Worm (Caenorhabditis elegans) whole organism, L1 larva: ENCODE measurements around the gene gyg-1.

Experiments
- C04F5.9 ChIP-seq: sonication (generic microtip); optimal IDR thresholded peaks from 2 replicates; lab custom pipeline; 2016; ENCODE audit warnings: missing genetic modification characterization, missing compliant biosample characterization
- F16B12.6 ChIP-seq: fragments of 150-350 bp; optimal IDR thresholded peaks from 2 replicates; lab custom pipeline; 2014; ENCODE audit warnings: missing biosample characterization, missing genetic modification characterization
- alr-1 ChIP-seq: fragments of 200-800 bp; sonication (Bioruptor generic); optimal IDR thresholded peaks from 2 replicates; lab custom pipeline; 2018; ENCODE audit warnings: borderline replicate concordance, mild to moderate bottlenecking, missing genetic modification characterization, missing compliant biosample characterization
- aly-2 ChIP-seq: fragments of 150-350 bp; optimal IDR thresholded peaks from 2 replicates; lab custom pipeline; 2014; ENCODE audit warnings: missing biosample characterization, missing genetic modification characterization
- blmp-1 ChIP-seq: fragments of 150-350 bp; optimal IDR thresholded peaks from 2 replicates; lab custom pipeline; 2014; ENCODE audit warnings: missing biosample characterization, missing genetic modification characterization
- ceh-63 ChIP-seq: fragments of 200-800 bp; sonication (Bioruptor generic); optimal IDR thresholded peaks from 2 replicates; lab custom pipeline; 2018; ENCODE audit warnings: mild to moderate bottlenecking, missing genetic modification characterization, missing compliant biosample characterization
- ceh-88 ChIP-seq: fragments of 200-800 bp; sonication (Bioruptor generic); IDR thresholded peaks from 2 replicates; pipeline ENCODE4 v1.3.6; 2022; ENCODE audit warnings: missing genetic modification characterization, missing compliant biosample characterization
- ces-1 ChIP-seq: fragments of 150-350 bp; optimal IDR thresholded peaks from 2 replicates; lab custom pipeline; 2014; ENCODE audit warnings: missing biosample characterization, missing genetic modification reagents, missing genetic modification characterization
- dpl-1 ChIP-seq, 3 experiments: fragments of 150-350 bp in 2 of 3; sonication (generic microtip) in 1 of 3; optimal IDR thresholded peaks; 2 replicates each; lab custom pipeline; 2014 to 2017; ENCODE audit warnings: missing biosample characterization in 3 of 3, missing genetic modification characterization in 3 of 3, missing genetic modification reagents in 3 of 3
- dsc-1 ChIP-seq: sonication (generic microtip); optimal IDR thresholded peaks from 2 replicates; lab custom pipeline; 2016; ENCODE audit warnings: mild to moderate bottlenecking, missing genetic modification characterization, missing compliant biosample characterization
- efl-1 ChIP-seq, 4 experiments: fragments of 150-350 bp; optimal IDR thresholded peaks in 3 of 4; peaks in 1 of 4; 1 replicate in 1 of 4; 2 replicates in 3 of 4; lab custom pipeline; 2014; ENCODE audit warnings: missing biosample characterization in 2 of 4, missing genetic modification characterization in 2 of 4, missing genetic modification reagents in 2 of 4
- elt-2 ChIP-seq: sonication (generic microtip); optimal IDR thresholded peaks from 2 replicates; lab custom pipeline; 2016; ENCODE audit warnings: missing genetic modification characterization, mild to moderate bottlenecking, inconsistent platforms, missing compliant biosample characterization, missing genetic modification reagents
- elt-3 ChIP-seq, 6 experiments: fragments of 150-350 bp in 1 of 6; sonication (generic microtip); optimal IDR thresholded peaks; 2 replicates each; lab custom pipeline; 2017 to 2018; ENCODE audit warnings: missing biosample characterization in 6 of 6, missing genetic modification characterization in 6 of 6, inconsistent platforms in 1 of 6
- fkh-4 ChIP-seq: sonication (generic microtip); optimal IDR thresholded peaks from 2 replicates; lab custom pipeline; 2016; ENCODE audit warnings: missing compliant biosample characterization, missing genetic modification characterization, borderline replicate concordance
- fkh-8 ChIP-seq: sonication (generic microtip); optimal IDR thresholded peaks from 2 replicates; lab custom pipeline; 2016; ENCODE audit warnings: mild to moderate bottlenecking, missing genetic modification characterization, missing compliant biosample characterization
- grh-1 ChIP-seq: fragments of 200-800 bp; sonication (Bioruptor generic); IDR thresholded peaks from 2 replicates; pipeline ENCODE4 v1.3.6; 2022; ENCODE audit warnings: missing genetic modification reagents, missing genetic modification characterization, missing compliant biosample characterization
- hpl-2 ChIP-seq: fragments of 150-350 bp; optimal IDR thresholded peaks from 2 replicates; lab custom pipeline; 2014; ENCODE audit warnings: missing biosample characterization, missing genetic modification reagents, missing genetic modification characterization
- lin-14 ChIP-seq: fragments of 200-800 bp; sonication (Bioruptor generic); optimal IDR thresholded peaks from 2 replicates; lab custom pipeline; 2018; ENCODE audit warnings: mild to moderate bottlenecking, missing genetic modification characterization, moderate library complexity, missing compliant biosample characterization
- mdl-1 ChIP-seq, 2 experiments: fragments of 150-350 bp; optimal IDR thresholded peaks; 2 replicates each; lab custom pipeline; 2014 to 2017; ENCODE audit warnings: missing biosample characterization in 2 of 2, missing genetic modification characterization in 2 of 2, inconsistent platforms in 1 of 2
- mef-2 ChIP-seq: fragments of 150-350 bp; optimal IDR thresholded peaks from 2 replicates; lab custom pipeline; 2014; ENCODE audit warnings: missing biosample characterization, missing genetic modification characterization
- nhr-19 ChIP-seq: fragments of 200-800 bp; sonication (Bioruptor generic); conservative IDR thresholded peaks from 2 replicates; pipeline ENCODE4 v1.3.6; 2022; ENCODE audit warnings: missing genetic modification characterization, missing compliant biosample characterization
- nhr-20 ChIP-seq: sonication (generic microtip); optimal IDR thresholded peaks from 2 replicates; lab custom pipeline; 2016; ENCODE audit warnings: mild to moderate bottlenecking, missing genetic modification characterization, missing compliant biosample characterization
- nhr-237 ChIP-seq: fragments of 150-350 bp; optimal IDR thresholded peaks from 2 replicates; lab custom pipeline; 2014; ENCODE audit warnings: missing biosample characterization, missing genetic modification characterization
- nhr-47 ChIP-seq: sonication (generic microtip); optimal IDR thresholded peaks from 2 replicates; lab custom pipeline; 2016; ENCODE audit warnings: mild to moderate bottlenecking, missing genetic modification characterization, moderate library complexity, missing compliant biosample characterization
- nhr-71 ChIP-seq: sonication (generic microtip); optimal IDR thresholded peaks from 2 replicates; lab custom pipeline; 2016; ENCODE audit warnings: mild to moderate bottlenecking, missing genetic modification characterization, moderate library complexity, missing compliant biosample characterization
- nhr-76 ChIP-seq: sonication (generic microtip); optimal IDR thresholded peaks from 2 replicates; lab custom pipeline; 2017; ENCODE audit warnings: missing biosample characterization, missing genetic modification characterization
- nhr-84 ChIP-seq: sonication (generic microtip); optimal IDR thresholded peaks from 2 replicates; lab custom pipeline; 2017; ENCODE audit warnings: missing biosample characterization, missing genetic modification characterization
- nhr-85 ChIP-seq: sonication (generic microtip); peaks from one replicate; lab custom pipeline; 2016; ENCODE audit warnings: missing genetic modification characterization, inconsistent platforms, missing compliant biosample characterization
- nhr-90 ChIP-seq: sonication (generic microtip); optimal IDR thresholded peaks from 2 replicates; lab custom pipeline; 2016; ENCODE audit warnings: mild to moderate bottlenecking, missing genetic modification characterization, missing compliant biosample characterization; ENCODE audit not compliant: poor library complexity
- pag-3 ChIP-seq: sonication (generic microtip); optimal IDR thresholded peaks from 2 replicates; lab custom pipeline; 2017; ENCODE audit warnings: missing genetic modification characterization, mild to moderate bottlenecking, missing compliant biosample characterization, antibody characterized with exemption, borderline replicate concordance; ENCODE audit not compliant: insufficient read depth
- pax-3 ChIP-seq: fragments of 200-800 bp; sonication (Bioruptor generic); optimal IDR thresholded peaks from 2 replicates; lab custom pipeline; 2018; ENCODE audit warnings: mild to moderate bottlenecking, missing genetic modification characterization, moderate library complexity, missing compliant biosample characterization
- rnt-1 ChIP-seq: sonication (generic microtip); optimal IDR thresholded peaks from 2 replicates; lab custom pipeline; 2016; ENCODE audit warnings: mild to moderate bottlenecking, missing genetic modification characterization, moderate library complexity, missing compliant biosample characterization
- skn-1 ChIP-seq: fragments of 150-350 bp; optimal IDR thresholded peaks from 2 replicates; lab custom pipeline; 2014; ENCODE audit warnings: missing biosample characterization, missing genetic modification characterization
- snu-23 ChIP-seq: sonication (generic microtip); optimal IDR thresholded peaks from 2 replicates; lab custom pipeline; 2016; ENCODE audit warnings: missing genetic modification characterization, missing compliant biosample characterization
- tbx-2 ChIP-seq: sonication (generic microtip); optimal IDR thresholded peaks from 2 replicates; lab custom pipeline; 2016; ENCODE audit warnings: missing genetic modification characterization, missing compliant biosample characterization
- unc-30 ChIP-seq: sonication (generic microtip); optimal IDR thresholded peaks from 2 replicates; lab custom pipeline; 2017; ENCODE audit warnings: missing biosample characterization, missing genetic modification characterization
- unc-62 ChIP-seq: fragments of 150-350 bp; optimal IDR thresholded peaks from 2 replicates; lab custom pipeline; 2014; ENCODE audit warnings: missing biosample characterization, missing genetic modification reagents, missing genetic modification characterization
- vab-15 ChIP-seq: sonication (generic microtip); optimal IDR thresholded peaks from 2 replicates; lab custom pipeline; 2017; ENCODE audit warnings: missing genotype, mild to moderate bottlenecking, missing genetic modification characterization, missing compliant biosample characterization

Gene gyg-1

DNA sequence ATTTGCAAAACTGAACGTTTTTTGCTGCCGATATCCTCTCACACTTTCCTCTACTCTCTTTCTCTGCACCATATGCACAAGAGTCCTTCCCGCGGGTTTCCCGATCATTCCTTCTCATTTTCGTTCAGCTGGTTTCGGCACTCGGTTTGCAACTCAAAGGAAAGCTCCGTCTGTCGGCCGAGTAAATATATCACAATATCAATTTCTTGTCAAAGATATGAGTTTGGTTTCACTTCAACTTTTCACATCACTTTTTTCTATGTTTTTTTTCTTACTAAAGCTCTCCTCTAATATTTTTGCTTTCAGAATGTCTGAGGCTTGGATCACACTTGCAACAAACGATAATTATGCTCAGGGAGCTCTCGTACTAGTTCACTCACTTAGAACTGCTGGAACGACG lies at the start of gene gyg-1:
Gene gyg-1 (plus strand): TSS at position 301 of the 400 bp plus-strand sequence.
- TF ChIP-seq F16B12.6 (tag; lab: Kevin White, UChicago) = no peak
- no peak for TF ChIP-seq nhr-71 (tag; lab: Kevin White, UChicago)
- TF ChIP-seq ces-1 (GFP tag; lab: Kevin White, UChicago) = no peak
- TF ChIP-seq fkh-8 = no peak

DNA sequence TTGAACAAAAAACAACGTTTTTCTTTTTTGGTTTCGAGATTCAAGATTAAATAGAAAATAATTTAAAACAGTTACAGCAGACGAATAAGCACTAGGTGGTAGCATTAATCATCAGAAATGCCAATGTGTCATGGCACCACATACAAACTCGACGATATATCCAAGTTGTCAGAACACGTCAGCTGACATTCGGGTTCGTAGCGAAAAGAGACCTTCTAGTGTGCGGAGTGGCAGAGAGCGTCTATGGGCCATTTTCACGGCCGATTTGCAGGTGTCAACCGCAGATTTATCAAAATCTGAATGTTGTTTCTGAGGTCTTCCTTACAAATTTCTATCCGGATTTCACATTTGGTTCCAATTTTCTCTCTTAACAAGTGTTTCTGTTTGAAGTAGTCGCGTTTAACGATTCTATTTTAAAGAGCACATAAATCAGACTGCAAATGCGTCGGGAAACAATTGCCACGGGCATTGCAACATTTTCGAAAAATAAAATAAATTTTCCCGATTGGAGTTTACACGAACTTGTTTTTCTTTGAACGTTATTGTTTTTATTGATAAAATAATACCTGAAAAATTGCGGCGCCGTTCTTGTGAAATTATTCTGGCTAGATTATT lies 49.3 kb upstream of the gyg-1 start:
- TF ChIP-seq pag-3 (tag; lab: Kevin White, UChicago) = peak; percentile 83
- TF ChIP-seq dpl-1 (GFP tag; optimal IDR thresholded peaks at IDR 0.05; lab: Kevin White, UChicago) = no peak
- peak; percentile 82 for TF ChIP-seq dsc-1 (tag; lab: Kevin White, UChicago)
- TF ChIP-seq rnt-1 (tag; lab: Kevin White, UChicago) = peak; percentile 11
- no peak for TF ChIP-seq nhr-47 (tag; lab: Kevin White, UChicago)
- TF ChIP-seq fkh-4 (tag; lab: Kevin White, UChicago) = peak; percentile 22

DNA sequence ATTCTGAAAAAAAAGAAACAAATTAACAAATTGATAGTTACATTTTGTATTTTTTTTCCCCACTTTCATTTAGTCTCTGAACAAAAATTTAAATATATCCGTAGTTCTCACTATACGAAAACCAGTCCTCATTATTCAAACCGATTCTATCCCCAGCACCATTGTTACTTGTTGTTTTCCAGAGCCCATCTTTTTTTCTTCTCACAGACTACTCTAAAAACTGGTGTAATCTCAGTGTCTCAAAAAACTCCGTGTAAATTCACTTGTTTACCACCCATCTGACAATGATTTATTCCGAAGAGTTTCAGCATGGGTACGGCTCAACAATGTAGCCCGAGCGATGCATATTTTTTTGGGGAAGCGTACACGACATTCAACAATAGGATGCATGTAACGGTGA lies 48.4 kb upstream of the gyg-1 start, which contains the start of gene C12D12.3:
Gene C12D12.3 (plus strand): TSS at position 301 of the 400 bp plus-strand sequence.
- no peak for TF ChIP-seq unc-30 (tag; lab: Kevin White, UChicago)
- no peak for TF ChIP-seq blmp-1 (tag; lab: Kevin White, UChicago)
- TF ChIP-seq mdl-1 (tag; optimal IDR thresholded peaks at IDR 0.05; lab: Kevin White, UChicago) = no peak
- no peak for TF ChIP-seq pax-3 (tag; lab: Kevin White, UChicago)
- TF ChIP-seq pag-3 (tag; lab: Kevin White, UChicago) = no peak
- TF ChIP-seq C04F5.9 (tag; lab: Kevin White, UChicago) = no peak
- TF ChIP-seq efl-1 (optimal IDR thresholded peaks at IDR 0.05; lab: Kevin White, UChicago) = no peak
- no peak for TF ChIP-seq efl-1 (GFP tag; optimal IDR thresholded peaks at IDR 0.05 in 1 of 2; lab: Kevin White, UChicago)
- no peak for TF ChIP-seq nhr-84 (tag; lab: Kevin White, UChicago)
- no peak for TF ChIP-seq F16B12.6 (tag; lab: Kevin White, UChicago)
- no peak for TF ChIP-seq nhr-85 (tag; lab: Kevin White, UChicago)
- no peak for TF ChIP-seq aly-2 (tag; lab: Kevin White, UChicago)

DNA sequence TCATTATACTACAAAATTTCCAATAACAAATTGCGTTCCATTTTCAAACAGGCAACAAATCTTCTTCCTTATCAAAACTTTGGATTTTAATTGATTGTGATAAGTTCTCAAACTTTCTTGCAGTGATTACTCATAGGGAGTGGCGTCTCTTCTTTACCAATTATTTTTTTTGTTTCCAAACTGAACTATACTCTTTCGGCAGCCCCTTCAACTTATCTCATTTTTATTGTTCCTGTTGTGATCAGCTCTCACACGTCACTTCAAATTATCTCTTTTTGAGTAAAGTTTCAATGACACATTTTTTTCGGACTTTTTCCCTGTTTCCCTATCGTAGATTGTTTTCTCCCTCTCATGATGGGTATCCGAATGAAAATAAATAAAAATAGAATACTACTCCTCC lies 45.0 kb upstream of the gyg-1 start:
- peak; percentile 7 for TF ChIP-seq snu-23
- peak; percentile 26 for TF ChIP-seq nhr-71 (tag; lab: Kevin White, UChicago)
- TF ChIP-seq nhr-85 (tag; lab: Kevin White, UChicago) = peak; percentile 10
- TF ChIP-seq elt-3 (tag; optimal IDR thresholded peaks at IDR 0.05; lab: Kevin White, UChicago) = peak in 4 of 6 experiments; percentile 21 to 44 (median 36)
- peak; percentile 44 for TF ChIP-seq tbx-2 (tag; lab: Kevin White, UChicago)
- no peak for TF ChIP-seq efl-1 (optimal IDR thresholded peaks at IDR 0.05; lab: Kevin White, UChicago)
- TF ChIP-seq efl-1 (GFP tag; optimal IDR thresholded peaks at IDR 0.05 in 1 of 2; lab: Kevin White, UChicago) = peak in 1 of 2 experiments; percentile 73
- peak; percentile 4 for TF ChIP-seq lin-14 (GFP tag; lab: Kevin White, UChicago)
- peak; percentile 57 for TF ChIP-seq nhr-20 (tag; lab: Kevin White, UChicago)
- TF ChIP-seq nhr-90 (tag; lab: Kevin White, UChicago) = peak; percentile 24
- no peak for TF ChIP-seq elt-2 (tag; lab: Kevin White, UChicago)
- TF ChIP-seq nhr-84 (tag; lab: Kevin White, UChicago) = no peak
- TF ChIP-seq F16B12.6 (tag; lab: Kevin White, UChicago) = no peak
- TF ChIP-seq blmp-1 (tag; lab: Kevin White, UChicago) = peak; percentile 29
- TF ChIP-seq ceh-63 (GFP tag; lab: Kevin White, UChicago) = no peak
- TF ChIP-seq grh-1 = 0 out of 2 replicates have a peak, but pooled peaks have one; percentile 25
- no peak for TF ChIP-seq nhr-19

ce11 chrX:3494634-3495033 lies 42.8 kb upstream of the gyg-1 start:
- no peak for TF ChIP-seq alr-1 (tag; lab: Kevin White, UChicago)
- no peak for TF ChIP-seq nhr-237 (tag; lab: Kevin White, UChicago)
- no peak for TF ChIP-seq vab-15 (tag; lab: Kevin White, UChicago)
- no peak for TF ChIP-seq skn-1 (tag; lab: Kevin White, UChicago)
- TF ChIP-seq tbx-2 (tag; lab: Kevin White, UChicago) = no peak
- TF ChIP-seq ces-1 (GFP tag; lab: Kevin White, UChicago) = no peak
- no peak for TF ChIP-seq dpl-1 (GFP tag; optimal IDR thresholded peaks at IDR 0.05; lab: Kevin White, UChicago)
- TF ChIP-seq unc-62 (GFP tag; lab: Kevin White, UChicago) = no peak
- no peak for TF ChIP-seq blmp-1 (tag; lab: Kevin White, UChicago)
- TF ChIP-seq rnt-1 (tag; lab: Kevin White, UChicago) = no peak
- TF ChIP-seq pag-3 (tag; lab: Kevin White, UChicago) = no peak
- no peak for TF ChIP-seq hpl-2 (GFP tag; lab: Kevin White, UChicago)
- no peak for TF ChIP-seq ceh-88 (GFP tag; lab: Robert Waterston, UW)
- TF ChIP-seq nhr-20 (tag; lab: Kevin White, UChicago) = no peak
- TF ChIP-seq unc-30 (tag; lab: Kevin White, UChicago) = no peak
- TF ChIP-seq mef-2 (tag; lab: Kevin White, UChicago) = no peak
- no peak for TF ChIP-seq snu-23
- no peak for TF ChIP-seq nhr-76
